Fruit fly (Drosophila melanogaster) whole organism, wandering third instar larva: ENCODE results near the gene Trs33.

Source experiments
- Abd-B ChIP-seq: fragments of >200 bp; optimal IDR thresholded peaks from 2 replicates; lab custom pipeline; 2017; ENCODE audit warnings: missing biosample characterization, missing genetic modification characterization
- CG32264 ChIP-seq: fragments of 200-800 bp; sonication (Bioruptor generic); optimal IDR thresholded peaks from 2 replicates; lab custom pipeline; 2016; ENCODE audit warnings: missing biosample characterization, missing genetic modification characterization
- CG9705 ChIP-seq: fragments of 200-800 bp; sonication (Bioruptor generic); optimal IDR thresholded peaks from 2 replicates; lab custom pipeline; 2018; ENCODE audit warnings: missing biosample characterization, mild to moderate bottlenecking, missing genetic modification characterization
- CrebA ChIP-seq: fragments of 200-800 bp; sonication (Bioruptor generic); optimal IDR thresholded peaks from 2 replicates; lab custom pipeline; 2016; ENCODE audit warnings: missing biosample characterization, mild to moderate bottlenecking, missing genetic modification characterization, borderline replicate concordance
- Dfd ChIP-seq: fragments of >200 bp; optimal IDR thresholded peaks from 2 replicates; lab custom pipeline; 2017; ENCODE audit warnings: missing biosample characterization, missing genetic modification characterization
- Dif ChIP-seq: fragments of 200-275, 200-300 bp; sonication (Bioruptor generic); optimal IDR thresholded peaks from 2 replicates; lab custom pipeline; 2018; ENCODE audit warnings: missing biosample characterization, missing genetic modification characterization; ENCODE audit not compliant: partially characterized antibody
- GATAd ChIP-seq: sonication (Bioruptor generic); optimal IDR thresholded peaks from 2 replicates; lab custom pipeline; 2016; ENCODE audit warnings: missing biosample characterization, missing genetic modification characterization
- HLH106 ChIP-seq: fragments of 200-800 bp; optimal IDR thresholded peaks from 3 replicates; lab custom pipeline; 2019; ENCODE audit warnings: missing biosample characterization, mild to moderate bottlenecking, missing genetic modification characterization, moderate library complexity
- Hnf4 ChIP-seq: fragments of 200-800 bp; sonication (Bioruptor generic); optimal IDR thresholded peaks from 2 replicates; lab custom pipeline; 2016; ENCODE audit warnings: missing biosample characterization, mild to moderate bottlenecking, missing genetic modification characterization
- Hr78 ChIP-seq: fragments of >200 bp; optimal IDR thresholded peaks from 2 replicates; lab custom pipeline; 2017; ENCODE audit warnings: missing biosample characterization, missing genetic modification characterization
- Hr83 ChIP-seq: fragments of 200-300 bp; sonication (Bioruptor generic); optimal IDR thresholded peaks from 2 replicates; lab custom pipeline; 2016; ENCODE audit warnings: missing biosample characterization, mild to moderate bottlenecking, missing genetic modification characterization, moderate library complexity; ENCODE audit not compliant: poor library complexity, severe bottlenecking
- Jra ChIP-seq: sonication (Bioruptor generic); optimal IDR thresholded peaks from 2 replicates; lab custom pipeline; 2016; ENCODE audit warnings: missing biosample characterization, missing genetic modification characterization
- Mio ChIP-seq: sonication (Bioruptor generic); optimal IDR thresholded peaks from 2 replicates; lab custom pipeline; 2016; ENCODE audit warnings: missing biosample characterization, missing genetic modification characterization
- Myc ChIP-seq: fragments of >200 bp; optimal IDR thresholded peaks from 2 replicates; lab custom pipeline; 2017
- N ChIP-seq: fragments of >200 bp; optimal IDR thresholded peaks from 2 replicates; lab custom pipeline; 2018; ENCODE audit warnings: missing biosample characterization, missing external identifiers, missing genetic modification characterization
- OdsH ChIP-seq: fragments of 200-800 bp; sonication (Bioruptor generic); optimal IDR thresholded peaks from 2 replicates; lab custom pipeline; 2016; ENCODE audit warnings: missing biosample characterization, mild to moderate bottlenecking, missing genetic modification characterization
- Rel ChIP-seq, 2 experiments: fragments of 200-800 bp; sonication (Bioruptor generic) in 1 of 2; optimal IDR thresholded peaks; 2 replicates in 1 of 2; 3 replicates in 1 of 2; lab custom pipeline; 2016 to 2019; ENCODE audit warnings: mild to moderate bottlenecking in 2 of 2, missing biosample characterization in 2 of 2, missing genetic modification characterization in 2 of 2, moderate library complexity in 1 of 2
- Sp1 ChIP-seq: fragments of 200-800 bp; sonication (Bioruptor generic); optimal IDR thresholded peaks from 3 replicates; lab custom pipeline; 2019; ENCODE audit warnings: missing biosample characterization, mild to moderate bottlenecking, missing genetic modification characterization, moderate library complexity
- Vsx2 ChIP-seq: fragments of 200-300, 225-300 bp; sonication (Bioruptor generic); optimal IDR thresholded peaks from 2 replicates; lab custom pipeline; 2018; ENCODE audit warnings: missing biosample characterization, missing genetic modification characterization; ENCODE audit not compliant: partially characterized antibody
- br ChIP-seq: fragments of 200-800 bp; sonication (Bioruptor generic); optimal IDR thresholded peaks from 2 replicates; lab custom pipeline; 2016; ENCODE audit warnings: missing biosample characterization, missing genetic modification characterization
- brk ChIP-seq: fragments of 200-800 bp; sonication (Bioruptor generic); optimal IDR thresholded peaks from 2 replicates; lab custom pipeline; 2016; ENCODE audit warnings: missing biosample characterization, mild to moderate bottlenecking, missing genetic modification characterization
- dl ChIP-seq, 2 experiments: fragments of 175-275, 200-275 bp in 1 of 2; fragments of 200-275 bp in 1 of 2; sonication (Bioruptor generic); optimal IDR thresholded peaks; lab custom pipeline; 2018; ENCODE audit warnings: mild to moderate bottlenecking in 2 of 2, missing biosample characterization in 2 of 2, missing genetic modification characterization in 2 of 2, moderate library complexity in 2 of 2; ENCODE audit not compliant: partially characterized antibody in 2 of 2, insufficient read depth in 1 of 2
- dmrt93B ChIP-seq: fragments of 200-800 bp; sonication (Bioruptor generic); optimal IDR thresholded peaks from 2 replicates; lab custom pipeline; 2018; ENCODE audit warnings: missing biosample characterization, mild to moderate bottlenecking, missing genetic modification characterization
- dsf ChIP-seq: sonication (Bioruptor generic); optimal IDR thresholded peaks from 2 replicates; lab custom pipeline; 2016; ENCODE audit warnings: missing biosample characterization, missing genetic modification characterization, borderline replicate concordance
- ey ChIP-seq: fragments of 200-800 bp; sonication (Bioruptor generic); optimal IDR thresholded peaks from 2 replicates; lab custom pipeline; 2016; ENCODE audit warnings: missing biosample characterization, missing genetic modification characterization
- foxo ChIP-seq, 2 experiments: fragments of 200-800 bp; sonication (Bioruptor generic); optimal IDR thresholded peaks; 2 replicates in 1 of 2; 3 replicates in 1 of 2; lab custom pipeline; 2016 to 2017; ENCODE audit warnings: missing biosample characterization in 2 of 2, missing genetic modification characterization in 2 of 2
- fru ChIP-seq: fragments of 200-800 bp; sonication (Bioruptor generic); optimal IDR thresholded peaks from 3 replicates; lab custom pipeline; 2016; ENCODE audit warnings: missing biosample characterization, mild to moderate bottlenecking, missing genetic modification characterization
- h ChIP-seq: fragments of 200-800 bp; sonication (Bioruptor generic); optimal IDR thresholded peaks from 3 replicates; lab custom pipeline; 2016; ENCODE audit warnings: missing biosample characterization, mild to moderate bottlenecking, missing genetic modification characterization
- jim ChIP-seq: fragments of 175-275, 200-325 bp; sonication (Bioruptor generic); optimal IDR thresholded peaks from 2 replicates; lab custom pipeline; 2016; ENCODE audit warnings: missing biosample characterization, mild to moderate bottlenecking, missing genetic modification characterization
- lola ChIP-seq: fragments of >200 bp; optimal IDR thresholded peaks from 2 replicates; lab custom pipeline; 2017; ENCODE audit warnings: missing biosample characterization, missing genetic modification characterization
- pan ChIP-seq: fragments of >200 bp; optimal IDR thresholded peaks from 2 replicates; lab custom pipeline; 2017
- psq ChIP-seq: fragments of 200-800 bp; sonication (Bioruptor generic); optimal IDR thresholded peaks from 3 replicates; lab custom pipeline; 2017; ENCODE audit warnings: missing biosample characterization, mild to moderate bottlenecking, missing genetic modification characterization, moderate library complexity
- rgr ChIP-seq: fragments of 200-800 bp; sonication (Bioruptor generic); optimal IDR thresholded peaks from 3 replicates; lab custom pipeline; 2016; ENCODE audit warnings: missing biosample characterization, mild to moderate bottlenecking, missing genetic modification characterization
- sage ChIP-seq: fragments of 200-800 bp; sonication (Bioruptor generic); optimal IDR thresholded peaks from 2 replicates; lab custom pipeline; 2016; ENCODE audit warnings: missing biosample characterization, mild to moderate bottlenecking, missing genetic modification characterization
- sv ChIP-seq: fragments of 200-800 bp; sonication (Bioruptor generic); optimal IDR thresholded peaks from 3 replicates; lab custom pipeline; 2016; ENCODE audit warnings: missing biosample characterization, missing genetic modification characterization
- tai ChIP-seq: sonication (Bioruptor generic); optimal IDR thresholded peaks from 2 replicates; lab custom pipeline; 2016; ENCODE audit warnings: missing biosample characterization, missing genetic modification characterization
- usp ChIP-seq: fragments of >200 bp; optimal IDR thresholded peaks from 2 replicates; lab custom pipeline; 2017; ENCODE audit warnings: missing biosample characterization, missing genetic modification characterization
- woc ChIP-seq: sonication (Bioruptor generic); optimal IDR thresholded peaks from 2 replicates; lab custom pipeline; 2016; ENCODE audit warnings: missing biosample characterization, mild to moderate bottlenecking, missing genetic modification characterization

Gene Trs33

dm6 chr3R:15350993-15351426 is at the start of gene Trs33, which contains the start of gene Tmtc4:
Trs33 (minus strand) TSS chr3R:15350995.
Tmtc4 (plus strand) TSS chr3R:15351225.
- TF ChIP-seq jim (GFP tag; lab: Kevin White, UChicago), result no peak
- no peak for TF ChIP-seq fru (GFP tag; lab: Kevin White, UChicago)
- no peak for TF ChIP-seq Dif (GFP tag; lab: Kevin White, UChicago)
- no peak for TF ChIP-seq ey (GFP tag; lab: Kevin White, UChicago)
- peak; percentile 70 for TF ChIP-seq rgr (GFP tag; lab: Kevin White, UChicago)
- peak in 1 of 2 experiments; percentile 66 for TF ChIP-seq foxo (GFP tag; optimal IDR thresholded peaks at IDR 0.05; lab: Kevin White, UChicago)
- no peak for TF ChIP-seq dl (GFP tag; optimal IDR thresholded peaks at IDR 0.05; lab: Kevin White, UChicago; ENCODE audit: insufficient read depth in 1 of 2, partially characterized antibody in 2 of 2)
- no peak for TF ChIP-seq Abd-B
- no peak for TF ChIP-seq tai (GFP tag; lab: Kevin White, UChicago)
- TF ChIP-seq dmrt93B (GFP tag; lab: Kevin White, UChicago), result no peak
- TF ChIP-seq Hr83 (GFP tag; lab: Kevin White, UChicago), result peak; percentile 23
- TF ChIP-seq CG32264 (GFP tag; lab: Kevin White, UChicago), result no peak
- peak; percentile 67 for TF ChIP-seq HLH106
- TF ChIP-seq sage (GFP tag; lab: Kevin White, UChicago), result no peak
- no peak for TF ChIP-seq Rel (GFP tag; optimal IDR thresholded peaks at IDR 0.05; lab: Kevin White, UChicago)
- TF ChIP-seq Rel (tag; optimal IDR thresholded peaks at IDR 0.05; lab: Kevin White, UChicago), result peak; percentile 51
- no peak for TF ChIP-seq pan
- peak; percentile 49 for TF ChIP-seq h (GFP tag; lab: Kevin White, UChicago)
- TF ChIP-seq CG9705 (GFP tag; lab: Kevin White, UChicago), result peak; percentile 56
- TF ChIP-seq Jra, result no peak
- no peak for TF ChIP-seq GATAd (GFP tag; lab: Kevin White, UChicago)
- no peak for TF ChIP-seq br (GFP tag; lab: Kevin White, UChicago)
- no peak for TF ChIP-seq lola (GFP tag; lab: Kevin White, UChicago)
- no peak for TF ChIP-seq CrebA
- peak; percentile 11 for TF ChIP-seq OdsH (GFP tag; lab: Kevin White, UChicago)
- TF ChIP-seq brk (GFP tag; lab: Kevin White, UChicago), result no peak
- TF ChIP-seq Hnf4, result no peak
- TF ChIP-seq Hr78 (GFP tag; lab: Kevin White, UChicago), result no peak
- TF ChIP-seq Sp1 (GFP tag; lab: Kevin White, UChicago), result peak; percentile 29
- no peak for TF ChIP-seq Vsx2 (GFP tag; lab: Kevin White, UChicago)
- no peak for TF ChIP-seq Dfd
- peak; percentile 71 for TF ChIP-seq woc (GFP tag; lab: Kevin White, UChicago)
- no peak for TF ChIP-seq dsf (GFP tag; lab: Kevin White, UChicago)
- TF ChIP-seq sv (GFP tag; lab: Kevin White, UChicago), result no peak
- no peak for TF ChIP-seq usp (GFP tag; lab: Kevin White, UChicago)
- TF ChIP-seq N (GFP tag; lab: Kevin White, UChicago), result no peak
- peak; percentile 51 for TF ChIP-seq psq
- TF ChIP-seq Mio, result no peak
- TF ChIP-seq Myc (lab: Kevin White, UChicago), result peak; percentile 87

dm6 chr3R:15393206-15393805 is 42.5 kb upstream of the Trs33 start:
- peak; percentile 99 for TF ChIP-seq Dfd
- TF ChIP-seq Hr83 (GFP tag; lab: Kevin White, UChicago), result no peak

- TF ChIP-seq HLH106 (no peak), fru (GFP tag; lab: Kevin White, UChicago) (no peak), CrebA (no peak), CG9705 (GFP tag; lab: Kevin White, UChicago) (no peak), sage (GFP tag; lab: Kevin White, UChicago) (no peak), Dif (GFP tag; lab: Kevin White, UChicago) (no peak)
Measured at dm6 chr3R:15382851-15383250, 32.1 kb upstream of the Trs33 start, which contains the start of gene h-cup. h-cup (minus strand) TSS chr3R:15382951.
